Fruit fly (Drosophila melanogaster) whole organism, embryonic: ENCODE data around the gene CG42495.

Source experiments
- CG12942 ChIP-seq: fragments of 200-800 bp; sonication (Bioruptor generic); optimal IDR thresholded peaks from 3 replicates; lab custom pipeline; 2016; ENCODE audit warnings: missing biosample characterization, missing genetic modification characterization
- CG13424 ChIP-seq: fragments of 200-800 bp; sonication (Bioruptor generic); optimal IDR thresholded peaks from 2 replicates; lab custom pipeline; 2019; ENCODE audit warnings: missing biosample characterization, mild to moderate bottlenecking, missing genetic modification characterization, moderate library complexity
- CG31388 ChIP-seq: fragments of 200-800 bp; sonication (Bioruptor generic); optimal IDR thresholded peaks from 2 replicates; lab custom pipeline; 2016; ENCODE audit warnings: missing biosample characterization, missing genetic modification characterization
- CG4707 ChIP-seq: fragments of 200-800 bp; sonication (Bioruptor generic); optimal IDR thresholded peaks from 2 replicates; lab custom pipeline; 2018; ENCODE audit warnings: missing biosample characterization, mild to moderate bottlenecking, missing genetic modification characterization, moderate library complexity
- CG6175 ChIP-seq: fragments of 200-800 bp; sonication (Bioruptor generic); IDR thresholded peaks from 3 replicates; pipeline ENCODE4 v1.3.6; 2022; ENCODE audit warnings: missing biosample characterization, missing genetic modification characterization
- Pdp1 ChIP-seq, 2 experiments: fragments of 200-800 bp; sonication (Bioruptor generic); optimal IDR thresholded peaks; 3 replicates each; lab custom pipeline; 2016; ENCODE audit warnings: missing biosample characterization in 2 of 2, missing genetic modification characterization in 2 of 2, mild to moderate bottlenecking in 1 of 2, moderate library complexity in 1 of 2
- emc ChIP-seq: fragments of 200-800 bp; sonication (Bioruptor generic); optimal IDR thresholded peaks from 2 replicates; lab custom pipeline; 2016; ENCODE audit warnings: missing biosample characterization, missing genetic modification characterization
- stc ChIP-seq: fragments of 200-800 bp; sonication (Bioruptor generic); IDR thresholded peaks from 2 replicates; pipeline ENCODE4 v1.3.6; 2022; ENCODE audit warnings: missing biosample characterization, missing genetic modification characterization

DNA sequence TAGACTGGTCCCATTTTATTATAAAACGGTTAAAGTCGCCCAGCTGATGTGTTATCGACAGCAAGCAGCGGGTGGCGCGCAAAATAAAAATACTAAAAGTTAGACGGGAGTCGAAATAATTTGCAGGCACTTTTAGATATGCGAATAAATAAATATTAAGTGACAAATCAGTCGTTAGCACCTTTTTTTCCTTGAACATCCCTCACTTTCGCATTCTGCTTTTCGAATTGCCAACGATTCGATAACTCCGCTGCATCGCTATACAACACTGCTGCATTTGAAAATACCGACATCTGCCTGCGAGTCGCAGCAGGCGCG is 44.8 kb upstream of the CG42495 start, which contains the start of gene bora:
- TF ChIP-seq stc (GFP tag; lab: Robert Waterston, UW) (no peak), CG6175 (no peak), CG12942 (GFP tag; lab: Kevin White, UChicago) (no peak), CG4707 (GFP tag; lab: Kevin White, UChicago) (no peak), Pdp1 (GFP tag; optimal IDR thresholded peaks at IDR 0.05; lab: Kevin White, UChicago) (peak in 1 of 2 experiments; percentile 20), CG31388 (GFP tag; lab: Kevin White, UChicago) (no peak), emc (no peak), CG13424 (no peak)
